Worm (Caenorhabditis elegans): ENCODE measurements around the gene try-9.

try-9 gene

DNA sequence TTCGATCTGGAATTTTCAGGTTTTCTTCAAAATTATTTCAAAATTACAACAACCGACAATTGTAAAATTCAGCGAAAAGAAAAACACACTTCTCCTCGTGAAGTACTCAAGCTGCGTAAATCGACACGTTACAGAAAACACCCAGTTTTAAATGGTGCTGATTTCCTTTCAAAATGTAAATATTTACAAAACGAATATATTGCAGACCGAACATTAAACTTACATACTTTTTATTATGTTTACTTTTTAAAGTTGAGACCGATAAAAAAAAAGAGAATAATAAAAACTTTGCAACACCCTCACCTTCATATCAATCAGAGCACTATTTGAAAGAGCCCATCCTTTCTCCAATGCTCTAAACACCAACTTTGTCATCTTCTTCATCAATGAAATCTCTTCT is 2.8 kb downstream of the try-9 start:
- TF ChIP-seq sox-2 (GFP tag; IDR thresholded peaks at IDR 0.05): no peak

DNA sequence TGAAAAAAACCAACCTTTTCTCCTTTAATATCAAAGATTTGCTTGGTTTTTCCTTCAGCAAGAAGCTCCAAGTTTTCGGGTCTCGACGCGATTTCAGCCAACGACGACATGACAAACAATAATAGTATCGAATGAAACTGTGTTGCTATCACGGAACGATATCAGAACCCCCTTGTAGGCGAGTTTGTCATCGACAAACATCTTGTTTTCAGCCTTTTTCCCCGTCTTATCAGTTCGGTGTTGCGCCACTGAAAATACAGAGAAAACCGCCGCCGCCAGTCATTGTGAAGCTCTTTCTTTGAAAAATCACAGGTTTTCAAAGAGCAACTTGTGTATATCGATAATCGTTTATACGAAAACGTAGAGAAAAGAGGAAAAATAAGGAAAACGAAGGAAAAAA is 4.4 kb downstream of the try-9 start, which contains the start of gene paic-1:
paic-1 (minus strand) TSS at position 120 of the 400 bp plus-strand sequence.
- no peak for TF ChIP-seq Y22D7AL.16 (tag; optimal IDR thresholded peaks at IDR 0.05)
- peak; percentile 74 for TF ChIP-seq elt-2 (tag; optimal IDR thresholded peaks at IDR 0.05)
- no peak for TF ChIP-seq ceh-31 (tag; optimal IDR thresholded peaks at IDR 0.05)
- no peak for TF ChIP-seq T23F11.4 (GFP tag; optimal IDR thresholded peaks at IDR 0.05)

DNA sequence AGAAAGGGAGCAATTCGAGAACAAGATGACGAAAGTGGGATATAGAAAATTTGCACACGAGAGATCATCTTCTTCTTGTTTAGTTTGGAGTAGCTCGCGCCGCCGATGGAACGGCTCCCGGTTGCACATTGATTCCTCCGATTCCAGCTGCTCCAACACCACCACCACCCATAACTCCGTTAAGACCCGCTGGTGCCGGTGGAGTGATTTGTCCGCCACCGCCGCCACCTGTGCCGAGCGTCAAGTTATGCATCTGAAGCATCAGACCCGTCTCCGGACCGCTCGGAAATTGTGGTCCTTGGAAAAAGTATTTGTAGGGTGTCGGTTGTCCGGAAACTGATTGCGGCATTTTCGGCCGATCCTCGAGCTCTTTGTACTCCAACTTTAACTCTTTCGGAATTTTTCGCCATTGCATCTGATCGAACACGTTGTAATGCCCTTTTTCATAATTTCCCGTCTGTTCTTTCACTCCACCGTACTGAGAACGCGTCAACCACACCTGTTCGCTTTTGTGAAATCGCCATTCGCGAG is 4.9 kb downstream of the try-9 start:
- no peak for TF ChIP-seq ceh-30 (tag; optimal IDR thresholded peaks at IDR 0.05)
- no peak for TF ChIP-seq pax-1 (tag; optimal IDR thresholded peaks at IDR 0.05)
- peak; percentile 48 for TF ChIP-seq fkh-6 (tag; optimal IDR thresholded peaks at IDR 0.05)
- no peak for TF ChIP-seq ttx-3 (tag; optimal IDR thresholded peaks at IDR 0.05)
- TF ChIP-seq ceh-22 (tag; optimal IDR thresholded peaks at IDR 0.05): no peak
- TF ChIP-seq Y22D7AL.16 (tag; optimal IDR thresholded peaks at IDR 0.05): no peak

DNA sequence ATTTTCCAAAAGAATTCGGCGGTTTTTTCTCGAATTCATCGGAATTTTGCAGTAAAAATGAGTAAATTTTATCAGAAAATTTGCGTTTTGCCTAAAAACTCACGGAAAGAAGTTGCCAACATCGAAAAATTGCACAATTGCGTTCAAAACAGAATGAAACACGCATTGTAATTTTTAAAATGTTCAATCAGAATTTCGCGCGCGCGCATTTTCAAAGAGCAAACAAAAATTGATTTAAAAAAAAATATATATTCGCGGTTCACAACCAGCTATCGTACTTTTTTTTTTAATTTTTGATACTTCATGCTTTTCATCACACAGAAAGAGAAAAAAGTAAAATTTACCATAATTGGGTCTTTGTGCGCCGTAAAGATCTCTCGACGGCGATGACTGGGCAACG is 6.9 kb downstream of the try-9 start:
- TF ChIP-seq F13H6.1 (tag; optimal IDR thresholded peaks at IDR 0.05): no peak
- no peak for TF ChIP-seq dmd-4 (tag; optimal IDR thresholded peaks at IDR 0.05; ENCODE audit: borderline replicate concordance)
- no peak for TF ChIP-seq ceh-30 (tag; optimal IDR thresholded peaks at IDR 0.05)
- TF ChIP-seq hlh-6 (tag; optimal IDR thresholded peaks at IDR 0.05): no peak
- TF ChIP-seq fkh-6 (tag; optimal IDR thresholded peaks at IDR 0.05): no peak
- TF ChIP-seq eyg-1 (tag; optimal IDR thresholded peaks at IDR 0.05): no peak
- TF ChIP-seq pros-1 (tag; optimal IDR thresholded peaks at IDR 0.05): no peak
- no peak for TF ChIP-seq hlh-30 (tag; optimal IDR thresholded peaks at IDR 0.05; ENCODE audit: insufficient read depth)
- TF ChIP-seq K09A11.1 (tag; optimal IDR thresholded peaks at IDR 0.05; ENCODE audit: insufficient read depth): no peak
- TF ChIP-seq nfya-1 (tag; optimal IDR thresholded peaks at IDR 0.05): no peak
- TF ChIP-seq odd-2 (tag; optimal IDR thresholded peaks at IDR 0.05): no peak
- TF ChIP-seq ceh-18 (tag; optimal IDR thresholded peaks at IDR 0.05): no peak
- no peak for TF ChIP-seq sox-4 (tag; optimal IDR thresholded peaks at IDR 0.05)
- no peak for TF ChIP-seq ceh-24 (tag; optimal IDR thresholded peaks at IDR 0.05)

DNA sequence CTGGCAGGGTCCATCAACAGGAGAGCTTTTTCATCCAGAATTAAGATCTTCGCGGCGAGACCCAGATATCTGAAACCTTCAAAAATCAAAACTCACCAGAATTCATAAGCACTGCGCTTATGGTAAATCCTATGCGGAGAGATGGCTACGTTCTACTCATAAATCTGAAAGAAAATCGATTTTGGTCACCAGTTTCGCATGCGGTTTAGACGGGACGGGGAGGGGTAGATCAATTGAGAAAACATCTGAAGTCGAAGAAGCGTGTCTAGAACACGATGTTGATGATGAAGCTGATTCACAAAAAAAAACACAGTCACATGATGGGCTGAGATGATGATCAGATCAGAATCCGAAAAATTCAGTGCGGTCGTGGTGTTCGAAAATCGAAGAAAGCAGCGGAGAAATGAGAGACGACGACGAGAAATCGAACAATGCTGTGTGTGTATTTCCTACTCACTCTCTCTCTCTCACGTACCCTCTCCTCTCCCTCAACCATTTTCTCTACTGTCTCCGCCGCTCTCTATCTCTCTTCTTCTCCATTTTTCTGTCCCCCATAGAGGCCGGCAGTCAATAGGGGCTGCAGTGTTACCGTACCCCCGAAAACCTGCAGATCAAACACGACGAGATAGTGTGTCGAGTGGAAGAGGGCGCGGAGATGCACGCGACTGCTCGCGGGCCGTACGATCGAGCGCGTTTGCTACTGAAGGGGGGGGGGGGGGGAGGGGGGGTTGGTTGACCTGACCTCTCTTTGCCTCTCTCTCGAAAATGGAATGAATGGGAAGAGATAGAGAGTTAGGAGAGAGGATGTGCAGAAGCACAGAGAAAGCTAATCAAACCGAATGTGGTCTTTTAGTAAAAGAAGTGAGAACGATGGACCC is 8.5 kb downstream of the try-9 start, which contains the start of gene ntl-2:
ntl-2 (minus strand) TSS at position 171 of the 878 bp plus-strand sequence.
- peak; percentile 5 for TF ChIP-seq eyg-1 (tag; optimal IDR thresholded peaks at IDR 0.05)
- peak; percentile 77 for TF ChIP-seq rnt-1 (tag; optimal IDR thresholded peaks at IDR 0.05)
- peak; percentile 85 for TF ChIP-seq dve-1 (tag; optimal IDR thresholded peaks at IDR 0.05)
- TF ChIP-seq pqm-1 (tag; optimal IDR thresholded peaks at IDR 0.05): no peak
- TF ChIP-seq ceh-19 (GFP tag; optimal IDR thresholded peaks at IDR 0.05): peak; percentile 87
- no peak for TF ChIP-seq odd-2 (tag; optimal IDR thresholded peaks at IDR 0.05)
- TF ChIP-seq ceh-45 (GFP tag; IDR thresholded peaks at IDR 0.05): no peak
- TF ChIP-seq dmd-4 (tag; optimal IDR thresholded peaks at IDR 0.05; ENCODE audit: borderline replicate concordance): no peak
- TF ChIP-seq unc-3 (GFP tag; conservative IDR thresholded peaks at IDR 0.05): 0 out of 2 replicates have a peak, but pooled peaks have one; percentile 44
- peak; percentile 64 for TF ChIP-seq unc-3 (tag; optimal IDR thresholded peaks at IDR 0.05)
- TF ChIP-seq ahr-1 (tag; optimal IDR thresholded peaks at IDR 0.05): no peak
- TF ChIP-seq elt-2 (tag; optimal IDR thresholded peaks at IDR 0.05): peak; percentile 93
- TF ChIP-seq unc-55 (GFP tag; optimal IDR thresholded peaks at IDR 0.05): peak; percentile 87
- peak; percentile 84 for TF ChIP-seq ceh-48 (tag; optimal IDR thresholded peaks at IDR 0.05)
- TF ChIP-seq zip-5 (tag; optimal IDR thresholded peaks at IDR 0.05): no peak
- no peak for TF ChIP-seq ama-1 (optimal IDR thresholded peaks at IDR 0.05)
- TF ChIP-seq gmeb-2 (tag; optimal IDR thresholded peaks at IDR 0.05): peak; percentile 62
- TF ChIP-seq nhr-11 (tag; optimal IDR thresholded peaks at IDR 0.05): no peak
- TF ChIP-seq sox-2 (GFP tag; IDR thresholded peaks at IDR 0.05): peak; percentile 54; the same call in 1 of the 2 replicates
- no peak for TF ChIP-seq elt-4 (tag; optimal IDR thresholded peaks at IDR 0.05)
- TF ChIP-seq ceh-14 (tag; optimal IDR thresholded peaks at IDR 0.05): peak; percentile 60
- TF ChIP-seq unc-86 (tag; optimal IDR thresholded peaks at IDR 0.05): peak; percentile 47
- peak; percentile 43 for TF ChIP-seq Y22D7AL.16 (tag; optimal IDR thresholded peaks at IDR 0.05)
- peak; percentile 30 for TF ChIP-seq K02D7.2 (tag; optimal IDR thresholded peaks at IDR 0.05)
- TF ChIP-seq madf-2 (tag; optimal IDR thresholded peaks at IDR 0.05): peak; percentile 88
- TF ChIP-seq ets-4 (tag; optimal IDR thresholded peaks at IDR 0.05): peak; percentile 75
- TF ChIP-seq nfya-1 (tag; optimal IDR thresholded peaks at IDR 0.05): peak; percentile 99
- no peak for TF ChIP-seq hlh-6 (tag; optimal IDR thresholded peaks at IDR 0.05)

Measured in whole organism, late embryonic.